Worm (Caenorhabditis elegans) whole organism, L3 larva: ENCODE results near the gene npr-41.

Source experiments
- aly-2 ChIP-seq: fragments of 150-350 bp; optimal IDR thresholded peaks from 2 replicates; lab custom pipeline; 2014; ENCODE audit warnings: missing biosample characterization, missing genetic modification characterization
- ceh-9 ChIP-seq: sonication (generic microtip); optimal IDR thresholded peaks from 2 replicates; lab custom pipeline; 2018; ENCODE audit warnings: missing biosample characterization, missing genetic modification characterization
- daf-12 ChIP-seq: fragments of 150-350 bp; optimal IDR thresholded peaks from 2 replicates; lab custom pipeline; 2014; ENCODE audit warnings: missing biosample characterization, missing genetic modification reagents, missing genetic modification characterization
- elt-3 ChIP-seq, 3 experiments: fragments of 150-350 bp in 1 of 3; sonication (generic microtip) in 2 of 3; optimal IDR thresholded peaks; 2 replicates in 2 of 3; 4 replicates in 1 of 3; lab custom pipeline; 2014 to 2017; ENCODE audit warnings: missing biosample characterization in 3 of 3, missing genetic modification characterization in 3 of 3
- jun-1 ChIP-seq: fragments of 150-350 bp; optimal IDR thresholded peaks from 2 replicates; lab custom pipeline; 2014; ENCODE audit warnings: missing biosample characterization, missing genetic modification reagents, missing genetic modification characterization
- lin-39 ChIP-seq: fragments of 150-350 bp; optimal IDR thresholded peaks from 2 replicates; lab custom pipeline; 2018; ENCODE audit warnings: missing biosample characterization, missing genetic modification reagents, missing genetic modification characterization
- nhr-23 ChIP-seq: fragments of 150-350 bp; optimal IDR thresholded peaks from 2 replicates; lab custom pipeline; 2014; ENCODE audit warnings: missing biosample characterization, missing genetic modification reagents, missing genetic modification characterization
- snpc-4 ChIP-seq: fragments of 150-350 bp; optimal IDR thresholded peaks from 2 replicates; lab custom pipeline; 2014; ENCODE audit warnings: missing biosample characterization, missing genetic modification characterization

DNA sequence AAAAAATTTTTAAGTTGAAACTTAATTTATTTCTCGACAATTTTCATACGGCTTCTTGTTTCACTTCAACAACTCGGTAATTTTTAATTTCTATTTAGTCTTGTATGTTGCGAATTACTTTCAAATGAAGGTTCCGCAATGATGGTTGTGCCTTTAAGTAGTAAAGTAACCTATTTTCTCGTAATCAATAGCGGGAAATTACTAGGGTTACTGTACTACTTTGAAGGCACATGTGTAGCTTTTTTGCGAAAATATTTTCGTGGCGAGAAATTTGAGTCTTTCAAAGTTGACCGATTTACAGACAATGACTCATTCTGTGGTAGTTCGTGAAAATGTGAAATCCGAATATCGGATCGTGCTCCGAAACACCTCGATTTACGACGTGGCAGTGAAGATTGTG, 7.7 kb downstream of the npr-41 start, which contains the start of gene B0334.10:
- TF ChIP-seq ceh-9 (tag; lab: Kevin White, UChicago) (no peak), elt-3 (tag; optimal IDR thresholded peaks at IDR 0.05; lab: Kevin White, UChicago) (no peak), jun-1 (no peak), lin-39 (tag; lab: Kevin White, UChicago) (no peak), aly-2 (tag; lab: Kevin White, UChicago) (no peak), nhr-23 (no peak), daf-12 (tag; lab: Kevin White, UChicago) (no peak), snpc-4 (no peak)
